Fruit fly (Drosophila melanogaster) whole organism, embryonic: Measurements from ENCODE around the gene CG44405.
A peak's percentile ranks its signal among the peaks of the same experiment; 100 is the strongest.

ENCODE experiments used
- Awh ChIP-seq: fragments of 200-800 bp; sonication (Bioruptor generic); IDR thresholded peaks from 2 replicates; pipeline ENCODE4, ENCODE4 v1.3.6; 2022; ENCODE audit warnings: missing biosample characterization, missing genetic modification characterization
- CG11696 ChIP-seq: fragments of 200-800 bp; sonication (Bioruptor generic); IDR thresholded peaks from 2 replicates; pipeline ENCODE4 v1.3.6; 2022; ENCODE audit warnings: missing biosample characterization, missing genetic modification characterization
- CG13123 ChIP-seq: fragments of 200-800 bp; sonication (Bioruptor generic); optimal IDR thresholded peaks from 2 replicates; lab custom pipeline; 2016; ENCODE audit warnings: missing biosample characterization, missing genetic modification characterization
- CG17802 ChIP-seq: fragments of 200-800 bp; sonication (Bioruptor generic); optimal IDR thresholded peaks from 2 replicates; lab custom pipeline; 2018; ENCODE audit warnings: missing biosample characterization, mild to moderate bottlenecking, missing genetic modification characterization, moderate library complexity
- CG17829 ChIP-seq: fragments of 200-800 bp; optimal IDR thresholded peaks from 2 replicates; lab custom pipeline; 2019; ENCODE audit warnings: missing biosample characterization, mild to moderate bottlenecking, missing genetic modification characterization, moderate library complexity
- CG1832 ChIP-seq: fragments of 200-800 bp; sonication (Bioruptor generic); optimal IDR thresholded peaks from 2 replicates; lab custom pipeline; 2017; ENCODE audit warnings: missing biosample characterization, mild to moderate bottlenecking, missing genetic modification characterization, inconsistent platforms
- CG32772 ChIP-seq: fragments of 200-800 bp; sonication (Bioruptor generic); IDR thresholded peaks from 2 replicates; pipeline ENCODE4 v1.3.6; 2022; ENCODE audit warnings: missing biosample characterization, missing genetic modification characterization
- CG4360 ChIP-seq: fragments of 200-800 bp; sonication (Bioruptor generic); IDR thresholded peaks from 2 replicates; pipeline ENCODE4 v1.3.6; 2022; ENCODE audit warnings: missing biosample characterization, missing genetic modification characterization
- CG4854 ChIP-seq: fragments of 200-800 bp; sonication (Bioruptor generic); optimal IDR thresholded peaks from 2 replicates; lab custom pipeline; 2016; ENCODE audit warnings: missing biosample characterization, missing genetic modification characterization, inconsistent platforms
- CG7786 ChIP-seq: fragments of 200-800 bp; sonication (Bioruptor generic); optimal IDR thresholded peaks from 2 replicates; lab custom pipeline; 2016; ENCODE audit warnings: missing biosample characterization, missing genetic modification characterization
- CG8944 ChIP-seq: fragments of 200-800 bp; sonication (Bioruptor generic); optimal IDR thresholded peaks from 3 replicates; lab custom pipeline; 2016; ENCODE audit warnings: missing biosample characterization, missing genetic modification characterization
- CG9797 ChIP-seq: fragments of 200-800 bp; sonication (Bioruptor generic); optimal IDR thresholded peaks from 3 replicates; lab custom pipeline; 2018; ENCODE audit warnings: missing biosample characterization, mild to moderate bottlenecking, missing genetic modification characterization
- Deaf1 ChIP-seq: fragments of 200-800 bp; optimal IDR thresholded peaks from 3 replicates; lab custom pipeline; 2019; ENCODE audit warnings: missing biosample characterization, mild to moderate bottlenecking, missing genetic modification characterization, moderate library complexity
- Eip74EF ChIP-seq, 2 experiments: fragments of 200-800 bp in 1 of 2; fragments of >200 bp in 1 of 2; sonication (Bioruptor generic) in 1 of 2; optimal IDR thresholded peaks; 2 replicates each; lab custom pipeline; 2017 to 2019; ENCODE audit warnings: missing biosample characterization in 2 of 2, missing genetic modification characterization in 2 of 2, mild to moderate bottlenecking in 1 of 2, moderate library complexity in 1 of 2
- Hand ChIP-seq: fragments of 200-800 bp; sonication (Bioruptor generic); optimal IDR thresholded peaks from 2 replicates; lab custom pipeline; 2017; ENCODE audit warnings: mild to moderate bottlenecking, missing biosample characterization, missing genetic modification reagents, missing genetic modification characterization
- Hr51 ChIP-seq, 2 experiments: fragments of 200-800 bp; sonication (Bioruptor generic); optimal IDR thresholded peaks; 2 replicates in 1 of 2; 3 replicates in 1 of 2; lab custom pipeline; 2016 to 2018; ENCODE audit warnings: missing biosample characterization in 2 of 2, missing genetic modification characterization in 2 of 2, mild to moderate bottlenecking in 1 of 2, moderate library complexity in 1 of 2
- Hr78 ChIP-seq, 2 experiments: fragments of 200-800 bp in 1 of 2; fragments of >200 bp in 1 of 2; sonication (Bioruptor generic) in 1 of 2; optimal IDR thresholded peaks; 2 replicates each; lab custom pipeline; 2017 to 2019; ENCODE audit warnings: missing biosample characterization in 2 of 2, missing genetic modification characterization in 2 of 2, mild to moderate bottlenecking in 1 of 2, moderate library complexity in 1 of 2
- Hsf ChIP-seq: fragments of 200-800 bp; sonication (Bioruptor generic); optimal IDR thresholded peaks from 3 replicates; lab custom pipeline; 2016; ENCODE audit warnings: missing biosample characterization, missing genetic modification characterization
- Kr ChIP-seq: fragments of 200-800 bp; sonication (Bioruptor generic); optimal IDR thresholded peaks from 2 replicates; lab custom pipeline; 2017; ENCODE audit warnings: missing biosample characterization, mild to moderate bottlenecking, missing genetic modification characterization
- Med ChIP-seq: fragments of 200-800 bp; sonication (Bioruptor generic); peaks from one replicate; lab custom pipeline; 2016; ENCODE audit warnings: missing biosample characterization, missing genetic modification characterization, mild to moderate bottlenecking, inconsistent platforms, moderate library complexity
- Opbp ChIP-seq: fragments of 200-800 bp; sonication (Bioruptor generic); IDR thresholded peaks from 3 replicates; pipeline ENCODE4 v1.3.6; 2022; ENCODE audit warnings: missing biosample characterization, missing genetic modification characterization; ENCODE audit not compliant: partially characterized antibody
- Rx ChIP-seq: fragments of 200-800 bp; sonication (Bioruptor generic); IDR thresholded peaks from 2 replicates; pipeline ENCODE4 v1.3.6; 2022; ENCODE audit warnings: missing biosample characterization, missing genetic modification characterization
- Sry-β ChIP-seq: fragments of 200-800 bp; sonication (Bioruptor generic); optimal IDR thresholded peaks from 2 replicates; lab custom pipeline; 2018; ENCODE audit warnings: missing biosample characterization, mild to moderate bottlenecking, missing genetic modification characterization, moderate library complexity
- ac ChIP-seq: fragments of 200-800 bp; sonication (Bioruptor generic); optimal IDR thresholded peaks from 3 replicates; lab custom pipeline; 2017; ENCODE audit warnings: missing biosample characterization, mild to moderate bottlenecking, missing genetic modification characterization
- amos ChIP-seq: fragments of 200-800 bp; sonication (Bioruptor generic); IDR thresholded peaks from 2 replicates; pipeline ENCODE4 v1.3.6; 2022; ENCODE audit warnings: missing biosample characterization, missing genetic modification characterization; ENCODE audit not compliant: partially characterized antibody
- cato ChIP-seq: fragments of 200-800 bp; sonication (Bioruptor generic); optimal IDR thresholded peaks from 2 replicates; lab custom pipeline; 2016; ENCODE audit warnings: missing biosample characterization, missing genetic modification characterization, borderline replicate concordance
- cg ChIP-seq: fragments of 200-800 bp; sonication (Bioruptor generic); optimal IDR thresholded peaks from 3 replicates; lab custom pipeline; 2019; ENCODE audit warnings: missing biosample characterization, mild to moderate bottlenecking, missing genetic modification characterization, moderate library complexity
- dimm ChIP-seq: fragments of 200-800 bp; sonication (Bioruptor generic); IDR thresholded peaks from 2 replicates; pipeline ENCODE4 v1.3.6; 2022; ENCODE audit warnings: missing biosample characterization, missing genetic modification characterization
- dpn ChIP-seq, 2 experiments: fragments of 200-800 bp; sonication (Bioruptor generic); optimal IDR thresholded peaks; 3 replicates each; lab custom pipeline; 2016; ENCODE audit warnings: missing biosample characterization in 2 of 2, missing genetic modification characterization in 2 of 2
- eyg ChIP-seq: fragments of 200-800 bp; sonication (Bioruptor generic); optimal IDR thresholded peaks from 3 replicates; lab custom pipeline; 2016; ENCODE audit warnings: missing biosample characterization, missing genetic modification characterization
- ftz-f1 ChIP-seq: fragments of 200-800 bp; sonication (Bioruptor generic); optimal IDR thresholded peaks from 2 replicates; lab custom pipeline; 2016; ENCODE audit warnings: missing biosample characterization, missing genetic modification characterization
- gfzf ChIP-seq: fragments of 200-800 bp; sonication (Bioruptor generic); optimal IDR thresholded peaks from 2 replicates; lab custom pipeline; 2016; ENCODE audit warnings: missing biosample characterization, mild to moderate bottlenecking, missing genetic modification characterization, moderate library complexity
- gsb ChIP-seq: fragments of 200-800 bp; sonication (Bioruptor generic); IDR thresholded peaks from 2 replicates; pipeline ENCODE4 v1.3.6; 2022; ENCODE audit warnings: missing biosample characterization, missing genetic modification characterization
- jing ChIP-seq: fragments of 200-800 bp; sonication (Bioruptor generic); optimal IDR thresholded peaks from 2 replicates; lab custom pipeline; 2018; ENCODE audit warnings: missing biosample characterization, mild to moderate bottlenecking, missing genetic modification characterization
- jumu ChIP-seq: fragments of 200-800 bp; sonication (Bioruptor generic); optimal IDR thresholded peaks from 3 replicates; lab custom pipeline; 2016; ENCODE audit warnings: missing biosample characterization, missing genetic modification characterization
- knrl ChIP-seq: fragments of 200-800 bp; sonication (Bioruptor generic); IDR thresholded peaks from 3 replicates; pipeline ENCODE4 v1.3.6; 2022; ENCODE audit warnings: missing biosample characterization, missing genetic modification characterization; ENCODE audit not compliant: partially characterized antibody
- nau ChIP-seq: fragments of 200-800 bp; sonication (Bioruptor generic); optimal IDR thresholded peaks from 3 replicates; lab custom pipeline; 2017; ENCODE audit warnings: missing biosample characterization, mild to moderate bottlenecking, missing genetic modification characterization, missing genetic modification reagents
- pita ChIP-seq: fragments of 200-800 bp; sonication (Bioruptor generic); optimal IDR thresholded peaks from 2 replicates; lab custom pipeline; 2017; ENCODE audit warnings: missing biosample characterization, mild to moderate bottlenecking, missing genetic modification characterization
- pnt ChIP-seq: fragments of 200-800 bp; sonication (Bioruptor generic); optimal IDR thresholded peaks from 3 replicates; lab custom pipeline; 2016; ENCODE audit warnings: missing biosample characterization, missing genetic modification characterization
- pros ChIP-seq: fragments of 200-800 bp; sonication (Bioruptor generic); optimal IDR thresholded peaks from 3 replicates; lab custom pipeline; 2019; ENCODE audit warnings: missing biosample characterization, mild to moderate bottlenecking, missing genetic modification characterization, moderate library complexity
- schlank ChIP-seq: fragments of 200-800 bp; sonication (Bioruptor generic); optimal IDR thresholded peaks from 2 replicates; lab custom pipeline; 2018; ENCODE audit warnings: missing biosample characterization, mild to moderate bottlenecking, missing genetic modification characterization
- stc ChIP-seq: fragments of 200-800 bp; sonication (Bioruptor generic); IDR thresholded peaks from 2 replicates; pipeline ENCODE4 v1.3.6; 2022; ENCODE audit warnings: missing biosample characterization, missing genetic modification characterization
- tin ChIP-seq: fragments of 200-800 bp; sonication (Bioruptor generic); optimal IDR thresholded peaks from 3 replicates; lab custom pipeline; 2016; ENCODE audit warnings: missing biosample characterization, missing genetic modification characterization
- tna ChIP-seq: fragments of 200-800 bp; sonication (Bioruptor generic); IDR thresholded peaks from 2 replicates; pipeline ENCODE4 v1.3.6; 2022; ENCODE audit warnings: missing biosample characterization, missing genetic modification characterization; ENCODE audit not compliant: partially characterized antibody
- tup ChIP-seq: fragments of 200-800 bp; sonication (Bioruptor generic); optimal IDR thresholded peaks from 2 replicates; lab custom pipeline; 2016; ENCODE audit warnings: missing biosample characterization, mild to moderate bottlenecking, missing genetic modification characterization, moderate library complexity
- zen ChIP-seq: fragments of 200-800 bp; sonication (Bioruptor generic); optimal IDR thresholded peaks from 3 replicates; lab custom pipeline; 2018; ENCODE audit warnings: missing biosample characterization, mild to moderate bottlenecking, missing genetic modification characterization, moderate library complexity
- zf30C ChIP-seq: fragments of 200-800 bp; sonication (Bioruptor generic); optimal IDR thresholded peaks from 3 replicates; lab custom pipeline; 2018; ENCODE audit warnings: missing biosample characterization, mild to moderate bottlenecking, missing genetic modification characterization

The CG44405 gene

DNA sequence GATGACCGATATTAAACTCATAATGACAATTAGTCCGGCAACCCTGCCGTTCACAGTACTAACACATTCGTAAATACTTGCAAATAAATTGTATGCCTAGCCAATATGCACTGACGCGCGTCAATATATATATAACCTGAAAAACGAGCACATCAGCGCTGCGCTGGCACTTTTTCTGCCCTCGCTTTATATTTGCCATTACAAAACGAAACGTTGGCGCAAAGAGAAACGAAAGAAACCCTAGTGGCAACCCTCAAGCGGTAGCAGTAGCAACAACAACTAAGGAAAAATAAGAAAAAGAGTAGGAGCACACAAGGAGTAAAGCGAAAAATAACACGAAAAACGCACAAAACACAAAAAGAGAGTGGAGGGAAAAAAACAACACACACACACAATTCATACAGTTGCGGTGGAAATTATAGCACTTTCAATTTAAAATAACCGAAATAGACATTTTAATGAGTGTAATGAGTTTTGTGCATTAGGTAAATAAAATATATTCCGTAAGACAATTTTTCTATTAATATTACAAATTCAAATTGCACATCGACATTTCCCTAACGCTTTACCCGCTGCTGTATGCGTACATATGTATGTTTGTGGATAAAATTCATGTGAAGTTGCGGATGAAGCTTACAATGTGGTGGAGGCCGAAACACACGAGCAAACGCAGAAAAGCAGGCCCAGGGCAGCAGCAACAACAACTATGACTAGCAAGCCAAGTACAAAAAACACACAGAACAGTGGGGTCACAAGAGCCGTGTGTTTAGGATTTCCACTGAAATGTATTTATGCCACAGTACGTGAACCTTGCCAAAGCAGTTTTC, 8.8 kb upstream of the CG44405 start (continued):
- TF ChIP-seq Hr51 (GFP tag; optimal IDR thresholded peaks at IDR 0.05; lab: Kevin White, UChicago) (peak; percentile 99), CG17829 (peak; percentile 99), jing (GFP tag; lab: Kevin White, UChicago) (peak; percentile 97), gfzf (GFP tag; lab: Kevin White, UChicago) (peak; percentile 20), jumu (GFP tag; lab: Kevin White, UChicago) (peak; percentile 97), nau (GFP tag; lab: Kevin White, UChicago) (peak; percentile 99), pita (GFP tag; lab: Kevin White, UChicago) (no peak), dpn (GFP tag; optimal IDR thresholded peaks at IDR 0.05; lab: Kevin White, UChicago) (peak; percentile 99), eyg (GFP tag; lab: Kevin White, UChicago) (peak; percentile 96), pnt (GFP tag; lab: Kevin White, UChicago) (peak; percentile 97), amos (no peak; the same call in 1 of the 2 replicates), pros (GFP tag; lab: Kevin White, UChicago) (peak; percentile 89), Deaf1 (tag; lab: Kevin White, UChicago) (peak; percentile 90), CG17802 (tag; lab: Kevin White, UChicago) (peak; percentile 89), CG11696 (GFP tag; lab: Robert Waterston, UW) (peak; percentile 100), CG1832 (GFP tag; lab: Kevin White, UChicago) (no peak), knrl (GFP tag; lab: Robert Waterston, UW) (no peak), Hr78 (GFP tag; optimal IDR thresholded peaks at IDR 0.05; lab: Kevin White, UChicago) (peak in 1 of 2 experiments; percentile 96), CG8944 (peak; percentile 96), Opbp (GFP tag; lab: Robert Waterston, UW) (no peak), tna (no peak), CG32772 (GFP tag; lab: Robert Waterston, UW) (peak; percentile 99), dimm (GFP tag; lab: Robert Waterston, UW) (peak; percentile 97), schlank (tag; lab: Kevin White, UChicago) (peak; percentile 98), tup (GFP tag; lab: Kevin White, UChicago) (peak; percentile 96), Sry-β (GFP tag; lab: Kevin White, UChicago) (peak; percentile 71), cato (GFP tag; lab: Kevin White, UChicago) (peak; percentile 96), tin (GFP tag; lab: Kevin White, UChicago) (peak; percentile 99), Eip74EF (GFP tag; optimal IDR thresholded peaks at IDR 0.05; lab: Kevin White, UChicago) (peak in 1 of 2 experiments; percentile 99), Kr (GFP tag; lab: Kevin White, UChicago) (peak; percentile 80), Med (GFP tag; lab: Kevin White, UChicago) (peak; percentile 100), Rx (GFP tag; lab: Robert Waterston, UW) (peak; percentile 98), CG13123 (GFP tag; lab: Kevin White, UChicago) (peak; percentile 97), gsb (peak; percentile 97), ftz-f1 (peak; percentile 90), Hand (GFP tag; lab: Kevin White, UChicago) (peak; percentile 99), Awh (peak; percentile 99), zf30C (GFP tag; lab: Kevin White, UChicago) (peak; percentile 25), CG7786 (GFP tag; lab: Kevin White, UChicago) (peak; percentile 97), CG9797 (peak; percentile 65), Hsf (GFP tag; lab: Kevin White, UChicago) (peak; percentile 99), ac (GFP tag; lab: Kevin White, UChicago) (peak; percentile 96), stc (GFP tag; lab: Robert Waterston, UW) (peak; percentile 99), CG4360 (GFP tag; lab: Robert Waterston, UW) (peak; percentile 84), cg (GFP tag; lab: Kevin White, UChicago) (peak; percentile 85), CG4854 (GFP tag; lab: Kevin White, UChicago) (peak; percentile 98), zen (tag; lab: Kevin White, UChicago) (peak; percentile 98)
